Worm (Caenorhabditis elegans): Measurements from ENCODE around the gene set-6.

DNA sequence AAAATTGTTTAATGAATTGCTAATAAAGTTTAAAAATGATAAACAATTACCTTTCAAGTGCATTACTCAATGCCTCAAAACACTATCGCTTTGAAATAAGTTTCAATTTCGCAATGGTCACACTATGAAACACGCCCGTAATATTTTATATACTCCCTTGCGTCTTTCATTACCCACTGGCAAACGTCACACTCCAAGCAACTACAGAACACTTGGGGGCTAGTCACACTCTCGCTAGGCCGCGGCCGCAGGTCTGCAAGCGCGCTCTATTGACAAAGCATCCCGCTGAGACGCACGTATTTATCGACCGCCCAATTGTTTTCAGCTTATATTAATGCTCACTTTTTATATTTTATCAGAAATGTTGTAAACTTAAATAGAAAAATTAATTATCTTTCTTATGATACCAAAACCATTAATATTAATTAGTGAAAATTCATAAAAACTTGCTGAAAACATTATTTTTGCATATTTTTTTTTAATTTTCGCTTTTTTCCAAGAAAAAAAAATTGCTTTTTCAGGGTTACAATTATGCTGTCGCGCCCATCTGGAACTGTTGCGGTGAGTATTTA lies 43.5 kb upstream of the set-6 start, which contains the start of the genes nmat-1 and ucr-2.1:
- no peak for TF ChIP-seq C17E4.6 (GFP tag; IDR thresholded peaks at IDR 0.05)
- no peak for TF ChIP-seq lir-1 (GFP tag; conservative IDR thresholded peaks at IDR 0.05)
- TF ChIP-seq madf-8 (GFP tag; conservative IDR thresholded peaks at IDR 0.05): no peak
- TF ChIP-seq hlh-26 (GFP tag; conservative IDR thresholded peaks at IDR 0.05): no peak

All from whole organism, young adult.